Fruit fly (Drosophila melanogaster) S2 (cell line): Measurements from ENCODE around the gene CG1640.

Experiments
- CG8478 ChIP-seq: fragments of >200 bp; optimal IDR thresholded peaks from 2 replicates; lab custom pipeline; 2018
- CTCF ChIP-seq, 2 experiments: fragments of >200 bp; optimal IDR thresholded peaks; 2 replicates each; lab custom pipeline; 2018

- TF ChIP-seq CG8478: no peak
- peak; percentile 86 to 87 for TF ChIP-seq CTCF (optimal IDR thresholded peaks at IDR 0.05; lab: Kevin White, UChicago)
Observed at dm6 chrX:13329572-13330046, 40.8 kb upstream of the CG1640 start, which contains the start of gene Prx2.
